Worm (Caenorhabditis elegans) whole organism, early embryonic: Measurements from ENCODE around the gene col-159.

Experiments used
- B0310.2 ChIP-seq: sonication (generic microtip); optimal IDR thresholded peaks from 2 replicates; lab custom pipeline; 2016; ENCODE audit warnings: mild to moderate bottlenecking, missing genetic modification characterization, missing compliant biosample characterization
- ama-1 ChIP-seq: fragments of 150-350 bp; optimal IDR thresholded peaks from 2 replicates; lab custom pipeline; 2014
- ets-7 ChIP-seq: sonication (generic microtip); optimal IDR thresholded peaks from 2 replicates; lab custom pipeline; 2016; ENCODE audit warnings: missing genotype, missing genetic modification characterization, missing compliant biosample characterization

ce11 chrV:13173718-13174117 is 28.3 kb downstream of the col-159 start:
- TF ChIP-seq B0310.2 (no peak), ama-1 (lab: Kevin White, UChicago) (no peak), ets-7 (no peak)
